Worm (Caenorhabditis elegans) whole organism, young adult: ENCODE measurements around the gene vps-60.

ENCODE experiments used
- B0336.3 ChIP-seq: fragments of 200-800 bp; sonication (Bioruptor generic); IDR thresholded peaks from 2 replicates; pipeline ENCODE4 v1.3.6; 2022; ENCODE audit warnings: missing genetic modification characterization, missing compliant biosample characterization
- C06A6.2 ChIP-seq: fragments of 200-800 bp; sonication (Bioruptor generic); conservative IDR thresholded peaks from 2 replicates; pipeline ENCODE4 v1.3.6; 2022; ENCODE audit warnings: missing genetic modification characterization, missing compliant biosample characterization
- D2030.7 ChIP-seq: fragments of 200-800 bp; sonication (Bioruptor generic); IDR thresholded peaks from 2 replicates; pipeline ENCODE4 v1.3.6; 2022; ENCODE audit warnings: missing genetic modification reagents, missing genetic modification characterization, missing compliant biosample characterization
- F22D6.2 ChIP-seq: sonication (generic microtip); optimal IDR thresholded peaks from 2 replicates; lab custom pipeline; 2016; ENCODE audit warnings: mild to moderate bottlenecking, missing genetic modification characterization, missing compliant biosample characterization
- F33H1.4 ChIP-seq: fragments of 200-800 bp; sonication (Bioruptor generic); IDR thresholded peaks from 2 replicates; pipeline ENCODE4 v1.3.6; 2022; ENCODE audit warnings: missing genetic modification reagents, missing genetic modification characterization, missing compliant biosample characterization
- F37B4.10 ChIP-seq: fragments of 200-800 bp; sonication (Bioruptor generic); IDR thresholded peaks from 2 replicates; pipeline ENCODE4 v1.3.6; 2022; ENCODE audit warnings: missing genetic modification characterization, missing compliant biosample characterization
- F49E8.2 ChIP-seq: sonication (generic microtip); optimal IDR thresholded peaks from 3 replicates; lab custom pipeline; 2017; ENCODE audit warnings: missing genetic modification characterization, mild to moderate bottlenecking, missing compliant biosample characterization, antibody characterized with exemption, moderate library complexity; ENCODE audit not compliant: insufficient read depth
- K12H6.12 ChIP-seq: fragments of 200-800 bp; sonication (Bioruptor generic); optimal IDR thresholded peaks from 2 replicates; lab custom pipeline; 2018; ENCODE audit warnings: mild to moderate bottlenecking, missing genetic modification characterization, missing compliant biosample characterization
- T26A5.8 ChIP-seq: sonication (generic microtip); optimal IDR thresholded peaks from 2 replicates; lab custom pipeline; 2016; ENCODE audit warnings: missing genetic modification characterization, missing compliant biosample characterization
- Y79H2A.3 ChIP-seq: fragments of 200-800 bp; sonication (Bioruptor generic); conservative IDR thresholded peaks from 2 replicates; pipeline ENCODE4 v1.3.6; 2022; ENCODE audit warnings: missing genetic modification reagents, missing genetic modification characterization, missing compliant biosample characterization
- aptf-2 ChIP-seq: fragments of 200-800 bp; sonication (Bioruptor generic); conservative IDR thresholded peaks from 2 replicates; pipeline ENCODE4 v1.3.6; 2022; ENCODE audit warnings: missing genetic modification reagents, missing genetic modification characterization, missing compliant biosample characterization
- atf-7 ChIP-seq: sonication (generic microtip); optimal IDR thresholded peaks from 2 replicates; lab custom pipeline; 2017; ENCODE audit warnings: mild to moderate bottlenecking, missing genetic modification characterization, missing compliant biosample characterization
- attf-5 ChIP-seq: fragments of 200-800 bp; sonication (Bioruptor generic); optimal IDR thresholded peaks from 2 replicates; lab custom pipeline; 2018; ENCODE audit warnings: mild to moderate bottlenecking, missing genetic modification characterization, missing compliant biosample characterization
- bed-1 ChIP-seq: fragments of 200-800 bp; sonication (Bioruptor generic); IDR thresholded peaks from 2 replicates; pipeline ENCODE4 v1.3.6; 2022; ENCODE audit warnings: missing genetic modification reagents, missing genetic modification characterization, missing compliant biosample characterization
- ccch-3 ChIP-seq: fragments of 200-800 bp; sonication (Bioruptor generic); optimal IDR thresholded peaks from 2 replicates; lab custom pipeline; 2018; ENCODE audit warnings: mild to moderate bottlenecking, missing genetic modification characterization, missing compliant biosample characterization
- ceh-100 ChIP-seq: fragments of 200-800 bp; sonication (Bioruptor generic); IDR thresholded peaks from 2 replicates; pipeline ENCODE4 v1.3.6; 2022; ENCODE audit warnings: missing genetic modification reagents, missing genetic modification characterization, missing compliant biosample characterization
- chd-7 ChIP-seq: sonication (generic microtip); optimal IDR thresholded peaks from 2 replicates; lab custom pipeline; 2016; ENCODE audit warnings: mild to moderate bottlenecking, missing genetic modification characterization, moderate library complexity, missing compliant biosample characterization
- dox-1 ChIP-seq: fragments of 200-800 bp; sonication (Bioruptor generic); IDR thresholded peaks from 2 replicates; pipeline ENCODE4 v1.3.6; 2022; ENCODE audit warnings: missing genetic modification reagents, missing genetic modification characterization, missing compliant biosample characterization
- dpff-1 ChIP-seq: sonication (generic microtip); optimal IDR thresholded peaks from 2 replicates; lab custom pipeline; 2017; ENCODE audit warnings: mild to moderate bottlenecking, missing genetic modification characterization, missing compliant biosample characterization
- dpl-1 ChIP-seq: fragments of 150-350 bp; optimal IDR thresholded peaks from 2 replicates; lab custom pipeline; 2014; ENCODE audit warnings: missing biosample characterization, missing genetic modification reagents, missing genetic modification characterization
- ets-4 ChIP-seq: fragments of 200-800 bp; sonication (Bioruptor generic); optimal IDR thresholded peaks from 2 replicates; lab custom pipeline; 2018; ENCODE audit warnings: mild to moderate bottlenecking, missing genetic modification characterization, missing compliant biosample characterization
- gei-17 ChIP-seq: fragments of 200-800 bp; sonication (Bioruptor generic); optimal IDR thresholded peaks from 2 replicates; lab custom pipeline; 2018; ENCODE audit warnings: mild to moderate bottlenecking, missing genetic modification characterization, missing compliant biosample characterization
- hlh-12 ChIP-seq: sonication (generic microtip); optimal IDR thresholded peaks from 2 replicates; lab custom pipeline; 2016; ENCODE audit warnings: missing genetic modification characterization, missing compliant biosample characterization
- hmg-1.2 ChIP-seq: fragments of 200-800 bp; sonication (Bioruptor generic); IDR thresholded peaks from 2 replicates; pipeline ENCODE4 v1.3.6; 2022; ENCODE audit warnings: missing genetic modification reagents, missing genetic modification characterization, missing compliant biosample characterization
- hmg-20 ChIP-seq: fragments of 200-800 bp; sonication (Bioruptor generic); IDR thresholded peaks from 2 replicates; pipeline ENCODE4 v1.3.6; 2022; ENCODE audit warnings: missing genetic modification reagents, missing genetic modification characterization, missing compliant biosample characterization
- let-526 ChIP-seq: fragments of 200-800 bp; sonication (Bioruptor generic); IDR thresholded peaks from 2 replicates; pipeline ENCODE4 v1.3.6; 2022; ENCODE audit warnings: missing genetic modification reagents, missing genetic modification characterization, missing compliant biosample characterization
- let-607 ChIP-seq, 2 experiments: fragments of 200-800 bp in 1 of 2; sonication (Bioruptor generic) in 1 of 2; sonication (generic microtip) in 1 of 2; optimal IDR thresholded peaks; 2 replicates each; lab custom pipeline; 2016 to 2018; ENCODE audit warnings: mild to moderate bottlenecking in 2 of 2, missing compliant biosample characterization in 2 of 2, missing genetic modification characterization in 2 of 2, moderate library complexity in 2 of 2, missing genotype in 1 of 2
- lin-35 ChIP-seq, 3 experiments: fragments of 150-350 bp in 2 of 3; sonication (generic microtip) in 1 of 3; optimal IDR thresholded peaks; 2 replicates each; lab custom pipeline; 2014 to 2018; ENCODE audit warnings: missing biosample characterization in 3 of 3, missing genetic modification characterization in 3 of 3, missing genetic modification reagents in 3 of 3
- lin-40 ChIP-seq: sonication (generic microtip); optimal IDR thresholded peaks from 2 replicates; lab custom pipeline; 2016; ENCODE audit warnings: missing genetic modification characterization, mild to moderate bottlenecking, missing compliant biosample characterization, missing genotype, missing genetic modification reagents
- madf-8 ChIP-seq: fragments of 200-800 bp; sonication (Bioruptor generic); conservative IDR thresholded peaks from 2 replicates; pipeline ENCODE4 v1.3.6; 2022; ENCODE audit warnings: missing genetic modification reagents, missing genetic modification characterization, missing compliant biosample characterization
- mxl-1 ChIP-seq: sonication (generic microtip); optimal IDR thresholded peaks from 2 replicates; lab custom pipeline; 2016; ENCODE audit warnings: missing genetic modification characterization, missing compliant biosample characterization
- nfya-1 ChIP-seq: sonication (generic microtip); optimal IDR thresholded peaks from 2 replicates; lab custom pipeline; 2017; ENCODE audit warnings: antibody characterized with exemption, missing compliant biosample characterization, missing genetic modification characterization, borderline replicate concordance; ENCODE audit not compliant: insufficient read depth
- nfyb-1 ChIP-seq: fragments of 200-800 bp; sonication (Bioruptor generic); IDR thresholded peaks from 2 replicates; pipeline ENCODE4 v1.3.6; 2022; ENCODE audit warnings: missing genetic modification reagents, missing genetic modification characterization, missing compliant biosample characterization
- nhr-179 ChIP-seq: sonication (generic microtip); optimal IDR thresholded peaks from 2 replicates; lab custom pipeline; 2016; ENCODE audit warnings: mild to moderate bottlenecking, missing genetic modification characterization, missing compliant biosample characterization
- pbrm-1 ChIP-seq: fragments of 200-800 bp; sonication (Bioruptor generic); IDR thresholded peaks from 2 replicates; pipeline ENCODE4 v1.3.6; 2022; ENCODE audit warnings: missing genetic modification reagents, missing genetic modification characterization, missing compliant biosample characterization
- pha-4 ChIP-seq: fragments of 150-350 bp; sonication (generic microtip); optimal IDR thresholded peaks from 2 replicates; lab custom pipeline; 2014; ENCODE audit warnings: missing biosample characterization, missing genetic modification reagents, missing genetic modification characterization
- rpc-1 ChIP-seq, 2 experiments: fragments of 150-350 bp in 1 of 2; sonication (generic microtip) in 1 of 2; optimal IDR thresholded peaks; 2 replicates each; lab custom pipeline; 2014 to 2018; ENCODE audit warnings: missing biosample characterization in 1 of 2, missing genetic modification characterization in 1 of 2, missing genetic modification reagents in 1 of 2, missing genotype in 1 of 2
- snpc-1.1 ChIP-seq: sonication (generic microtip); optimal IDR thresholded peaks from 2 replicates; lab custom pipeline; 2017; ENCODE audit warnings: missing genetic modification characterization, mild to moderate bottlenecking, missing compliant biosample characterization, antibody characterized with exemption, moderate library complexity, missing genotype, missing genetic modification reagents; ENCODE audit not compliant: insufficient read depth
- snpc-1.3 ChIP-seq: sonication (generic microtip); optimal IDR thresholded peaks from 2 replicates; lab custom pipeline; 2017; ENCODE audit warnings: missing genetic modification characterization, mild to moderate bottlenecking, missing compliant biosample characterization, antibody characterized with exemption, moderate library complexity, missing genotype, missing genetic modification reagents; ENCODE audit not compliant: insufficient read depth
- snpc-4 ChIP-seq, 5 experiments: fragments of 150-350 bp in 1 of 5; sonication (generic microtip) in 4 of 5; optimal IDR thresholded peaks; 2 replicates each; lab custom pipeline; 2014 to 2018; ENCODE audit warnings: missing genetic modification characterization in 5 of 5, missing biosample characterization in 3 of 5, antibody characterized with exemption in 2 of 5, mild to moderate bottlenecking in 2 of 5, missing compliant biosample characterization in 2 of 5, missing genotype in 2 of 5, moderate library complexity in 2 of 5, missing genetic modification reagents in 1 of 5
- sptf-2 ChIP-seq: fragments of 200-800 bp; sonication (Bioruptor generic); optimal IDR thresholded peaks from 2 replicates; lab custom pipeline; 2018; ENCODE audit warnings: mild to moderate bottlenecking, missing genetic modification characterization, missing compliant biosample characterization
- xnd-1 ChIP-seq: sonication (generic microtip); optimal IDR thresholded peaks from 2 replicates; lab custom pipeline; 2016; ENCODE audit warnings: missing genotype, missing genetic modification reagents, missing genetic modification characterization, missing compliant biosample characterization
- ztf-18 ChIP-seq: sonication (generic microtip); optimal IDR thresholded peaks from 2 replicates; lab custom pipeline; 2016; ENCODE audit warnings: missing genotype, mild to moderate bottlenecking, missing genetic modification characterization, missing compliant biosample characterization
- ztf-6 ChIP-seq: fragments of 200-800 bp; sonication (Bioruptor generic); IDR thresholded peaks from 2 replicates; pipeline ENCODE4 v1.3.6; 2022; ENCODE audit warnings: missing genetic modification reagents, missing genetic modification characterization, missing compliant biosample characterization

Gene vps-60

ce11 chrV:8622314-8622713 is 16.4 kb upstream of the vps-60 start, which contains the start of gene F41E6.1:
F41E6.1 (plus strand) TSS chrV:8622614.
- TF ChIP-seq C06A6.2 (GFP tag; lab: Robert Waterston, UW) = no peak
- no peak for TF ChIP-seq let-526 (GFP tag; lab: Robert Waterston, UW)
- no peak for TF ChIP-seq gei-17 (GFP tag; lab: Kevin White, UChicago)
- no peak for TF ChIP-seq attf-5 (GFP tag; lab: Kevin White, UChicago)
- TF ChIP-seq F22D6.2 (tag; lab: Kevin White, UChicago) = no peak
- no peak for TF ChIP-seq F49E8.2 (tag; lab: Kevin White, UChicago)
- TF ChIP-seq F33H1.4 (GFP tag; lab: Robert Waterston, UW) = no peak
- no peak for TF ChIP-seq chd-7 (tag; lab: Kevin White, UChicago)
- TF ChIP-seq nhr-179 (tag; lab: Kevin White, UChicago) = no peak
- no peak for TF ChIP-seq K12H6.12 (tag; lab: Kevin White, UChicago)
- no peak for TF ChIP-seq dpl-1 (GFP tag; lab: Kevin White, UChicago)
- TF ChIP-seq snpc-1.1 = no peak

ce11 chrV:8621213-8621612 is 15.3 kb upstream of the vps-60 start, which contains the start of gene idpc-2:
idpc-2 (minus strand) TSS chrV:8621313.
- TF ChIP-seq snpc-1.3 (tag; lab: Kevin White, UChicago) = no peak
- TF ChIP-seq dpff-1 (tag; lab: Kevin White, UChicago) = no peak
- no peak for TF ChIP-seq aptf-2 (GFP tag; lab: Robert Waterston, UW)
- no peak for TF ChIP-seq hmg-1.2 (GFP tag; lab: Robert Waterston, UW)
- TF ChIP-seq nfyb-1 (GFP tag; lab: Robert Waterston, UW) = no peak
- TF ChIP-seq hmg-20 (GFP tag; lab: Robert Waterston, UW) = no peak
- TF ChIP-seq T26A5.8 (tag; lab: Kevin White, UChicago) = no peak
- TF ChIP-seq snpc-4 (GFP tag; optimal IDR thresholded peaks at IDR 0.05; lab: Kevin White, UChicago) = no peak
- TF ChIP-seq snpc-4 (tag; optimal IDR thresholded peaks at IDR 0.05; lab: Kevin White, UChicago) = no peak
- TF ChIP-seq B0336.3 (GFP tag; lab: Robert Waterston, UW) = no peak
- no peak for TF ChIP-seq F37B4.10 (GFP tag; lab: Robert Waterston, UW)
- TF ChIP-seq ccch-3 = no peak
- TF ChIP-seq let-607 (tag; optimal IDR thresholded peaks at IDR 0.05; lab: Kevin White, UChicago) = no peak
- TF ChIP-seq pbrm-1 = no peak
- TF ChIP-seq dox-1 (GFP tag; lab: Robert Waterston, UW) = no peak
- no peak for TF ChIP-seq madf-8
- no peak for TF ChIP-seq lin-35 (GFP tag; optimal IDR thresholded peaks at IDR 0.05; lab: Kevin White, UChicago)
- TF ChIP-seq nfya-1 (tag; lab: Kevin White, UChicago) = no peak
- no peak for TF ChIP-seq sptf-2
- no peak for TF ChIP-seq ztf-18 (tag; lab: Kevin White, UChicago)

- TF ChIP-seq D2030.7 (GFP tag; lab: Robert Waterston, UW) = no peak
- TF ChIP-seq atf-7 (tag; lab: Kevin White, UChicago) = no peak
- TF ChIP-seq ztf-6 (GFP tag; lab: Robert Waterston, UW) = no peak
- TF ChIP-seq mxl-1 (tag; lab: Kevin White, UChicago) = no peak
- no peak for TF ChIP-seq bed-1
- TF ChIP-seq xnd-1 (tag; lab: Kevin White, UChicago) = no peak
- no peak for TF ChIP-seq ccch-3
- TF ChIP-seq attf-5 (GFP tag; lab: Kevin White, UChicago) = no peak
- no peak for TF ChIP-seq hlh-12 (tag; lab: Kevin White, UChicago)
- TF ChIP-seq snpc-1.3 (tag; lab: Kevin White, UChicago) = no peak
- TF ChIP-seq ets-4 (GFP tag; lab: Kevin White, UChicago) = no peak
- no peak for TF ChIP-seq ceh-100 (GFP tag; lab: Robert Waterston, UW)
- TF ChIP-seq K12H6.12 (tag; lab: Kevin White, UChicago) = no peak
- TF ChIP-seq pha-4 = no peak
- TF ChIP-seq let-607 (tag; optimal IDR thresholded peaks at IDR 0.05; lab: Kevin White, UChicago) = no peak
- TF ChIP-seq rpc-1 (optimal IDR thresholded peaks at IDR 0.05; lab: Kevin White, UChicago) = no peak
- TF ChIP-seq rpc-1 (tag; optimal IDR thresholded peaks at IDR 0.05; lab: Kevin White, UChicago) = no peak
- no peak for TF ChIP-seq Y79H2A.3 (GFP tag; lab: Robert Waterston, UW)
- TF ChIP-seq lin-40 (tag; lab: Kevin White, UChicago) = no peak
These were observed 12.8 kb upstream of the vps-60 start, which contains the start of gene grd-5 for ce11 chrV:8618738-8619137. grd-5 (plus strand) TSS chrV:8619032.
